Fruit fly (Drosophila melanogaster) whole organism, prepupa: ENCODE results near the gene Ankle2.

Source experiments
- CG10631 ChIP-seq: fragments of 200-800 bp; sonication (Bioruptor generic); optimal IDR thresholded peaks from 2 replicates; lab custom pipeline; 2016; ENCODE audit warnings: missing biosample characterization, missing genetic modification characterization
- CG10669 ChIP-seq: fragments of 200-800 bp; sonication (Bioruptor generic); optimal IDR thresholded peaks from 3 replicates; lab custom pipeline; 2018; ENCODE audit warnings: missing biosample characterization, mild to moderate bottlenecking, missing genetic modification characterization, moderate library complexity
- CG11294 ChIP-seq: fragments of 200-800 bp; sonication (Bioruptor generic); IDR thresholded peaks from 2 replicates; pipeline ENCODE4 v1.3.6; 2022; ENCODE audit warnings: missing biosample characterization, missing genetic modification characterization
- CG11762 ChIP-seq: fragments of 200-800 bp; sonication (Bioruptor generic); optimal IDR thresholded peaks from 3 replicates; lab custom pipeline; 2016; ENCODE audit warnings: missing biosample characterization, missing genetic modification characterization; ENCODE audit not compliant: insufficient read depth
- CG11902 ChIP-seq: fragments of 200-800 bp; sonication (Bioruptor generic); optimal IDR thresholded peaks from 3 replicates; lab custom pipeline; 2016; ENCODE audit warnings: missing biosample characterization, missing genetic modification characterization
- CG16779 ChIP-seq: fragments of 200-800 bp; sonication (Bioruptor generic); optimal IDR thresholded peaks from 3 replicates; lab custom pipeline; 2017; ENCODE audit warnings: missing biosample characterization, mild to moderate bottlenecking, missing genetic modification characterization
- CG32006 ChIP-seq: fragments of 200-800 bp; sonication (Bioruptor generic); optimal IDR thresholded peaks from 3 replicates; lab custom pipeline; 2017; ENCODE audit warnings: missing biosample characterization, mild to moderate bottlenecking, missing genetic modification characterization
- CG34406 ChIP-seq: fragments of 200-800 bp; sonication (Bioruptor generic); optimal IDR thresholded peaks from 3 replicates; lab custom pipeline; 2016; ENCODE audit warnings: missing biosample characterization, missing genetic modification characterization
- CG3919 ChIP-seq: fragments of 200-800 bp; sonication (Bioruptor generic); optimal IDR thresholded peaks from 3 replicates; lab custom pipeline; 2016; ENCODE audit warnings: missing biosample characterization, missing genetic modification characterization
- CG4318 ChIP-seq: fragments of 200-800 bp; sonication (Bioruptor generic); optimal IDR thresholded peaks from 3 replicates; lab custom pipeline; 2017; ENCODE audit warnings: missing biosample characterization, mild to moderate bottlenecking, missing genetic modification characterization
- CG6163 ChIP-seq: fragments of 200-800 bp; sonication (Bioruptor generic); IDR thresholded peaks from 3 replicates; pipeline ENCODE4 v1.3.6; 2022; ENCODE audit warnings: missing biosample characterization, missing genetic modification characterization
- CG6276 ChIP-seq: fragments of 200-800 bp; sonication (Bioruptor generic); optimal IDR thresholded peaks from 2 replicates; lab custom pipeline; 2017; ENCODE audit warnings: missing biosample characterization, mild to moderate bottlenecking, missing genetic modification characterization
- CG6792 ChIP-seq: fragments of 200-800 bp; sonication (Bioruptor generic); optimal IDR thresholded peaks from 3 replicates; lab custom pipeline; 2016; ENCODE audit warnings: missing biosample characterization, missing genetic modification characterization
- CG6808 ChIP-seq: fragments of 200-800 bp; sonication (Bioruptor generic); optimal IDR thresholded peaks from 3 replicates; lab custom pipeline; 2017; ENCODE audit warnings: missing biosample characterization, missing genetic modification characterization, mild to moderate bottlenecking, moderate library complexity, missing genetic modification reagents
- CG6854 ChIP-seq: fragments of 200-800 bp; sonication (Bioruptor generic); optimal IDR thresholded peaks from 2 replicates; lab custom pipeline; 2017; ENCODE audit warnings: missing biosample characterization, mild to moderate bottlenecking, missing genetic modification characterization
- CG7368 ChIP-seq: fragments of 200-800 bp; sonication (Bioruptor generic); optimal IDR thresholded peaks from 3 replicates; lab custom pipeline; 2016; ENCODE audit warnings: missing biosample characterization, missing genetic modification characterization
- CG8632 ChIP-seq: fragments of 200-800 bp; sonication (Bioruptor generic); optimal IDR thresholded peaks from 3 replicates; lab custom pipeline; 2016; ENCODE audit warnings: missing biosample characterization, missing genetic modification characterization
- CG9139 ChIP-seq: fragments of 200-800 bp; sonication (Bioruptor generic); optimal IDR thresholded peaks from 3 replicates; lab custom pipeline; 2017; ENCODE audit warnings: missing biosample characterization, mild to moderate bottlenecking, missing genetic modification characterization
- Eip75B ChIP-seq: fragments of 200-800 bp; sonication (Bioruptor generic); optimal IDR thresholded peaks from 3 replicates; lab custom pipeline; 2016; ENCODE audit warnings: missing biosample characterization, missing genetic modification characterization
- Eip78C ChIP-seq: fragments of 200-800 bp; sonication (Bioruptor generic); peaks from one replicate; lab custom pipeline; 2016; ENCODE audit warnings: missing biosample characterization, missing genetic modification characterization
- Ets21C ChIP-seq: fragments of 200-800 bp; sonication (Bioruptor generic); optimal IDR thresholded peaks from 3 replicates; lab custom pipeline; 2016; ENCODE audit warnings: missing biosample characterization, missing genetic modification characterization
- Ets96B ChIP-seq: fragments of 200-800 bp; optimal IDR thresholded peaks from 2 replicates; lab custom pipeline; 2019; ENCODE audit warnings: missing biosample characterization, mild to moderate bottlenecking, missing genetic modification characterization, moderate library complexity
- Gug ChIP-seq: fragments of 200-800 bp; sonication (Bioruptor generic); IDR thresholded peaks from 2 replicates; pipeline ENCODE4 v1.3.6; 2022; ENCODE audit warnings: missing biosample characterization, missing genetic modification characterization
- Hr38 ChIP-seq: sonication (Bioruptor generic); optimal IDR thresholded peaks from 2 replicates; lab custom pipeline; 2016; ENCODE audit warnings: missing biosample characterization, missing genetic modification characterization
- Hr39 ChIP-seq: fragments of 200-800 bp; sonication (Bioruptor generic); optimal IDR thresholded peaks from 2 replicates; lab custom pipeline; 2016; ENCODE audit warnings: missing biosample characterization, missing genetic modification characterization
- Hr4 ChIP-seq: fragments of 200-800 bp; sonication (Bioruptor generic); optimal IDR thresholded peaks from 3 replicates; lab custom pipeline; 2016; ENCODE audit warnings: missing biosample characterization, missing genetic modification characterization
- Met ChIP-seq: fragments of 200-800 bp; sonication (Bioruptor generic); optimal IDR thresholded peaks from 3 replicates; lab custom pipeline; 2016; ENCODE audit warnings: missing biosample characterization, missing genetic modification characterization
- OdsH ChIP-seq: fragments of 200-800 bp; sonication (Bioruptor generic); optimal IDR thresholded peaks from 3 replicates; lab custom pipeline; 2016; ENCODE audit warnings: missing biosample characterization, missing genetic modification characterization
- achi ChIP-seq: fragments of 200-800 bp; sonication (Bioruptor generic); optimal IDR thresholded peaks from 3 replicates; lab custom pipeline; 2016; ENCODE audit warnings: missing biosample characterization, missing genetic modification characterization
- acj6 ChIP-seq: fragments of 200-800 bp; sonication (Bioruptor generic); optimal IDR thresholded peaks from 3 replicates; lab custom pipeline; 2016; ENCODE audit warnings: missing biosample characterization, missing genetic modification characterization
- cyc ChIP-seq: fragments of 200-800 bp; sonication (Bioruptor generic); optimal IDR thresholded peaks from 3 replicates; lab custom pipeline; 2016; ENCODE audit warnings: missing biosample characterization, missing genetic modification characterization
- dac ChIP-seq: fragments of 200-800 bp; sonication (Bioruptor generic); optimal IDR thresholded peaks from 2 replicates; lab custom pipeline; 2017; ENCODE audit warnings: missing biosample characterization, mild to moderate bottlenecking, missing genetic modification characterization
- eg ChIP-seq: fragments of 200-800 bp; sonication (Bioruptor generic); IDR thresholded peaks from 3 replicates; pipeline ENCODE4 v1.3.6; 2022; ENCODE audit warnings: missing biosample characterization, missing genetic modification characterization
- esn ChIP-seq: fragments of 200-800 bp; sonication (Bioruptor generic); optimal IDR thresholded peaks from 2 replicates; lab custom pipeline; 2016; ENCODE audit warnings: missing biosample characterization, mild to moderate bottlenecking, missing genetic modification characterization, moderate library complexity
- fd59A ChIP-seq: fragments of 200-800 bp; sonication (Bioruptor generic); optimal IDR thresholded peaks from 2 replicates; lab custom pipeline; 2017; ENCODE audit warnings: missing biosample characterization, mild to moderate bottlenecking, missing genetic modification characterization, missing genetic modification reagents
- fd85E ChIP-seq: fragments of 200-800 bp; sonication (Bioruptor generic); optimal IDR thresholded peaks from 3 replicates; lab custom pipeline; 2016; ENCODE audit warnings: missing biosample characterization, missing genetic modification characterization
- fkh ChIP-seq: fragments of 200-800 bp; sonication (Bioruptor generic); optimal IDR thresholded peaks from 3 replicates; lab custom pipeline; 2017; ENCODE audit warnings: missing biosample characterization, mild to moderate bottlenecking, missing genetic modification characterization, moderate library complexity
- net ChIP-seq: fragments of 200-800 bp; sonication (Bioruptor generic); optimal IDR thresholded peaks from 3 replicates; lab custom pipeline; 2016; ENCODE audit warnings: missing biosample characterization, missing genetic modification characterization
- pdm3 ChIP-seq: fragments of 200-800 bp; sonication (Bioruptor generic); optimal IDR thresholded peaks from 3 replicates; lab custom pipeline; 2016; ENCODE audit warnings: missing biosample characterization, missing genetic modification characterization
- salr ChIP-seq, 2 experiments: fragments of 200-800 bp; sonication (Bioruptor generic); optimal IDR thresholded peaks; 3 replicates each; lab custom pipeline; 2016 to 2018; ENCODE audit warnings: missing biosample characterization in 2 of 2, missing genetic modification characterization in 2 of 2, mild to moderate bottlenecking in 1 of 2
- spab ChIP-seq: fragments of 200-800 bp; sonication (Bioruptor generic); optimal IDR thresholded peaks from 2 replicates; lab custom pipeline; 2017; ENCODE audit warnings: missing biosample characterization, mild to moderate bottlenecking, missing genetic modification characterization, missing genetic modification reagents
- ss ChIP-seq, 2 experiments: fragments of 200-800 bp; sonication (Bioruptor generic); optimal IDR thresholded peaks; 2 replicates in 1 of 2; 3 replicates in 1 of 2; lab custom pipeline; 2017 to 2018; ENCODE audit warnings: mild to moderate bottlenecking in 2 of 2, missing biosample characterization in 2 of 2, missing genetic modification characterization in 2 of 2, moderate library complexity in 1 of 2
- svp ChIP-seq: fragments of 200-800 bp; sonication (Bioruptor generic); peaks from one replicate; lab custom pipeline; 2016; ENCODE audit warnings: missing biosample characterization, missing genetic modification characterization
- vri ChIP-seq: fragments of 200-800 bp; sonication (Bioruptor generic); optimal IDR thresholded peaks from 3 replicates; lab custom pipeline; 2016; ENCODE audit warnings: missing biosample characterization, mild to moderate bottlenecking, missing genetic modification characterization

Gene Ankle2

DNA sequence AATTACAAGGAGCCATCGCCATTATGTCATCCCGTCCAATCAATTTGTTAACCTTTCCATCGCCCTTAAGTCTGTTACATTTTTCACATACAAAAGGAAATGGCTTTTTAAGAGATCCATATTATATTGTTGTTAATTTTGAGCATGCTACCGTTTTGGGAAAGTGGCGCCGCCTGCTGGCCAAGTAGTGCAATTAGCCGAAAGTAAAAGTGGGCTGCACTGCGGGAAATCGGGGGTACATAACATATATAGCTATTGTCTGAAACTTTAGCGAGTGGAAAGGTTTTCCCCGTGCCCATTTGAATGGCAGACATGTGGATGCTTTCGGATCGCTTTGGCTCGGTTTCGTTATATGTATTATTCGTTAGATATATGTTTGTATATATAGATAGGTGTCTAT, 6.9 kb upstream of the Ankle2 start:
- TF ChIP-seq CG9139 (GFP tag; lab: Kevin White, UChicago): no peak
- no peak for TF ChIP-seq fd85E
- TF ChIP-seq svp (GFP tag; lab: Kevin White, UChicago): no peak
- no peak for TF ChIP-seq spab (GFP tag; lab: Kevin White, UChicago)
- TF ChIP-seq OdsH (GFP tag; lab: Kevin White, UChicago): no peak
- TF ChIP-seq eg (GFP tag; lab: Robert Waterston, UW): no peak
- TF ChIP-seq fkh (GFP tag; lab: Kevin White, UChicago): no peak
- TF ChIP-seq Hr38 (GFP tag; lab: Kevin White, UChicago): no peak
- no peak for TF ChIP-seq dac (GFP tag; lab: Kevin White, UChicago)
- no peak for TF ChIP-seq cyc (GFP tag; lab: Kevin White, UChicago)
- no peak for TF ChIP-seq CG11762 (GFP tag; lab: Kevin White, UChicago)
- TF ChIP-seq ss (GFP tag; optimal IDR thresholded peaks at IDR 0.05; lab: Kevin White, UChicago): no peak
- TF ChIP-seq Eip75B (GFP tag; lab: Kevin White, UChicago): no peak
- no peak for TF ChIP-seq CG7368 (GFP tag; lab: Kevin White, UChicago)
- TF ChIP-seq CG6854 (GFP tag; lab: Kevin White, UChicago): no peak
- no peak for TF ChIP-seq Hr39 (GFP tag; lab: Kevin White, UChicago)
- no peak for TF ChIP-seq Ets96B

DNA sequence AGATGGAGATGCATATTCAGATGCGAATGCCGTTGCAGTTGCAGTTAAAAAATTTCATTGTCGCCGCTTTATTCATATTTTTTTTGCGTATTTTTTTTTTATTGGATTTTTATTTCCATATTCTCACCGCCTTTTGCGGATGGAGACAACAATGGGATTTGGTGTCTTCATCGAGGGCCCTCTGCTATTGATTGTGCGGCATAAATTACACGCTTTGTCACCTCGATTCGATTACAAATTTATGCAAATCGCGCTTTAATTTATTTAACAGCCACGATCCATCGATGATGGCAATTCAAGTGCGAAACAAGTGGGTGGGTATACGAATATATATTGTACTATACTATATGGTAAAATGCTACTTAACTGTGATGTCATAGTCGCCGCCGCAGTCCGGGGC, 4.7 kb upstream of the Ankle2 start:
- TF ChIP-seq Ets96B (no peak), CG6792 (GFP tag; lab: Kevin White, UChicago) (no peak), vri (GFP tag; lab: Kevin White, UChicago) (no peak), Hr38 (GFP tag; lab: Kevin White, UChicago) (no peak), Ets21C (no peak), Hr4 (GFP tag; lab: Kevin White, UChicago) (no peak), fd59A (GFP tag; lab: Kevin White, UChicago) (no peak), CG10669 (GFP tag; lab: Kevin White, UChicago) (no peak), CG10631 (GFP tag; lab: Kevin White, UChicago) (no peak), CG7368 (GFP tag; lab: Kevin White, UChicago) (no peak), CG3919 (GFP tag; lab: Kevin White, UChicago) (no peak), CG6276 (GFP tag; lab: Kevin White, UChicago) (no peak), achi (no peak), ss (GFP tag; optimal IDR thresholded peaks at IDR 0.05; lab: Kevin White, UChicago) (no peak)

DNA sequence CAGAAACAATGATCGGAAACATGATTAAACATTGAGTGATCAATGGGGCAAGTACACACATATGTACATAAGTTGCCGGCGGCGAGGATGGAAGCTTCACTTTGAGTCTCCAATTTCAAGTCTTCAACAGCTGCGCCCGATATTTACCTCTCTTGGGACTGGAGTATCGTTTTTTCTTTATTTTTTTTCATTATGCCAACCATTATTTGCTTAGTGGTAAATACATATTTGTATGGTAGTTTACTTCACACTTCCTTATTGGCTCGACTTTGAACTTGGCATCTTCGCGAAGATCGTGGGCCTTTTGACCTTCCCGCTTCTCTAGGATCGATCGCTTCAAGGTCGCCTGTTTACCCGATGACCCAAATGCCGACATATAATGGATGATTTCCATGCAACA, 3.6 kb upstream of the Ankle2 start:
- TF ChIP-seq fkh (GFP tag; lab: Kevin White, UChicago): peak; percentile 63
- TF ChIP-seq CG34406 (GFP tag; lab: Kevin White, UChicago): no peak
- TF ChIP-seq CG8632 (GFP tag; lab: Kevin White, UChicago): no peak
- no peak for TF ChIP-seq pdm3 (GFP tag; lab: Kevin White, UChicago)
- TF ChIP-seq Gug (GFP tag; lab: Robert Waterston, UW): no peak
- no peak for TF ChIP-seq CG6808 (GFP tag; lab: Kevin White, UChicago)
- no peak for TF ChIP-seq vri (GFP tag; lab: Kevin White, UChicago)
- no peak for TF ChIP-seq CG11294 (GFP tag; lab: Robert Waterston, UW)
- TF ChIP-seq Eip78C: peak; percentile 41
- TF ChIP-seq CG6792 (GFP tag; lab: Kevin White, UChicago): no peak
- TF ChIP-seq, all 60 proteins: peak for 2

DNA sequence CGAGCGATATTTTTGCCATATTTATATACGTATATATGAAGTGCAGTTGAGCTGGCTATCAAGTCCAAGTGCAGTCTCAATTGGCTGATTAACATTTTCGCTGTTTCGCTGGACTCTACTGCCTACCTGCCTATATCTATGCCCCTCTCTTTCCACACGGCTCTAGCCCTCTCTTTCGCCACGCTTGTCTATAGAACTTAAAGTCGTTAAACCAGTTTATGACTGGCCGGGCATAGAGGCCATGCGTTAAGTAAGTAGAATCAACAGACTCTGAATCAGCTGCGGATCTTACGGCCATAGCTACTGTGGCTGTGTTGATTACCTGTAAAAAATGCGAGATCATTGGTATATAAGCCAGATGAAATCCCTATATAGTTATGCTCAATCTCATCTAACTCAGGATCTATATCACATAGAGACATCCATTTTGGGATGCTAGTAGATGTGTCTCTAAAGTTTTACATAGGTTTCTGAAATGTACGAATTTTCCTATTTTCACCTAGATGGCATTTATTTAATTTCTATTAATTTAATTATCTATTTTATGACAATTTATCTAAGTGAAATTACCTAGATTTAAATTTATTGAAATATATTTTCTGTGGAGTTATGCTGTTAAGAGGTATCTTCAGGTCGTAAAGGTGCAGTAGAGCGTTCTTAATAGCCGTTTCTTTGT, 2.7 kb upstream of the Ankle2 start:
- TF ChIP-seq eg (GFP tag; lab: Robert Waterston, UW) (no peak), CG9139 (GFP tag; lab: Kevin White, UChicago) (no peak), CG32006 (GFP tag; lab: Kevin White, UChicago) (peak; percentile 61), net (GFP tag; lab: Kevin White, UChicago) (peak; percentile 12), CG6808 (GFP tag; lab: Kevin White, UChicago) (peak; percentile 43), CG11902 (GFP tag; lab: Kevin White, UChicago) (peak; percentile 11), esn (GFP tag; lab: Kevin White, UChicago) (peak; percentile 42), acj6 (peak; percentile 56), Eip78C (peak; percentile 83), CG16779 (tag; lab: Kevin White, UChicago) (no peak), svp (GFP tag; lab: Kevin White, UChicago) (peak; percentile 73), CG11294 (GFP tag; lab: Robert Waterston, UW) (no peak), salr (GFP tag; optimal IDR thresholded peaks at IDR 0.05; lab: Kevin White, UChicago) (peak in 1 of 2 experiments; percentile 50), CG6163 (no peak), pdm3 (GFP tag; lab: Kevin White, UChicago) (peak; percentile 39), cyc (GFP tag; lab: Kevin White, UChicago) (no peak), achi (peak; percentile 59), CG4318 (GFP tag; lab: Kevin White, UChicago) (peak; percentile 2), Met (GFP tag; lab: Kevin White, UChicago) (peak; percentile 5)
